Fruit fly (Drosophila melanogaster): Measurements from ENCODE around the gene Bili.

DNA sequence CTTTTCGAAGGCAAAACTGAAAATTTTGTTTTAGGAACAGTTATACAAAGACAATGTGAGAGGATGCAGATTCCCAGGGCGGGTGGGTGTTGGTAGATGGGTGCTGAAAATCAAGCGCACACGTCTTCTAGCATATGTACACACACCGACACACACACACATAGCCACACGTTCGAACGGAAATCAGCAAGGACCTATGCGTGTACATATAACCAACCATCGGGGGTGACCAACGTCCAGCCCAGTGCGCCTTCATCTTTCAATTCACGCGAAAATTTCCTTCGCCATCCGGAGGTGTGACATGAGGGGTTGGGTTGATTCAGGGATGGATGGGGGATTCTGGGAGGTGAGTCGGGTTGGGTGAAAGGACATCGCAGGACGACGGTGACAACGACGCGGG lies 50.3 kb downstream of the Bili start:
- TF ChIP-seq insv (optimal IDR thresholded peaks at IDR 0.05) (no peak), ttk (optimal IDR thresholded peaks at IDR 0.05) (no peak)

Measured in Kc167 (cell line).